In genomic region chr3R:11561648-11562047, dm6 we compare ENCODE assay signal across 2 fruit fly cellular contexts.
TF ChIP-seq lines count a peak whose summit lies in the region.

No protein-coding gene starts in this region.

- no peak for TF ChIP-seq CTCF in whole organism, embryonic (GFP tag; optimal IDR thresholded peaks at IDR 0.05; lab: Kevin White, UChicago)

TF ChIP-seq in whole organism, adult, 20 proteins besides CTCF, POLR2A, EP300 and RAD21:
- TF ChIP-seq CG11617 (GFP tag; optimal IDR thresholded peaks at IDR 0.05; lab: Kevin White, UChicago): no peak
- peak; percentile 81 for TF ChIP-seq kay (GFP tag; lab: Kevin White, UChicago; ENCODE audit: borderline replicate concordance)

TF ChIP-seq in whole organism, embryonic, 481 proteins besides CTCF, POLR2A, EP300 and RAD21:
- TF ChIP-seq exex (tag; optimal IDR thresholded peaks at IDR 0.05; lab: Kevin White, UChicago) (peak; percentile 7), CG1792 (GFP tag; optimal IDR thresholded peaks at IDR 0.05; lab: Kevin White, UChicago) (no peak), Trl (optimal IDR thresholded peaks at IDR 0.05; lab: Kevin White, UChicago) (peak in 1 of 2 experiments; percentile 3), Trl (GFP tag; optimal IDR thresholded peaks at IDR 0.05; lab: Kevin White, UChicago) (no peak), grn (GFP tag; optimal IDR thresholded peaks at IDR 0.05; lab: Kevin White, UChicago) (peak; percentile 48), Pdp1 (GFP tag; optimal IDR thresholded peaks at IDR 0.05; lab: Kevin White, UChicago) (peak in 1 of 2 experiments; percentile 90)

Comparison
In these comparisons a context has a peak if more than half of its experiments do, and no peak if none do; other contexts are left out.
1. Of the 1 proteins assayed by ChIP-seq in both whole organism, embryonic and whole organism, adult: peak only in whole organism, embryonic: none; only in whole organism, adult: kay; in both: none; in neither: 0.